Worm (Caenorhabditis elegans): ENCODE measurements around the gene par-3.

- no peak for TF ChIP-seq him-1 (tag; optimal IDR thresholded peaks at IDR 0.05)
- no peak for TF ChIP-seq dao-5 (tag; optimal IDR thresholded peaks at IDR 0.05)
- TF ChIP-seq W03F9.2 (tag; optimal IDR thresholded peaks at IDR 0.05), result no peak
Measured at ce11 chrIII:5710045-5710444, 46.0 kb downstream of the par-3 start, which contains the start of gene B0336.12.
